Fruit fly (Drosophila melanogaster) S2 (cell line): Measurements from ENCODE around the gene Naglu.

ENCODE experiments used
- CG8478 ChIP-seq: fragments of >200 bp; optimal IDR thresholded peaks from 2 replicates; lab custom pipeline; 2018
- CTCF ChIP-seq, 2 experiments: fragments of >200 bp; optimal IDR thresholded peaks; 2 replicates each; lab custom pipeline; 2018

- TF ChIP-seq CG8478 (lab: Kevin White, UChicago): no peak
- no peak for TF ChIP-seq CTCF (optimal IDR thresholded peaks at IDR 0.05; lab: Kevin White, UChicago)
Measured at dm6 chr2L:8399863-8400598, 11.6 kb downstream of the Naglu start, which contains the start of gene CG31898.
